Comparison of ENCODE assay signal across 1 fruit fly cellular context in genomic region chr2L:3539996-3540395, dm6.
TF ChIP-seq lines count a peak whose summit lies in the region.

No protein-coding gene starts in this region.

TF ChIP-seq in whole organism, embryonic, 481 proteins besides CTCF, POLR2A, EP300 and RAD21 (continued from another document):
- peak; percentile 62; the same call in 1 of the 2 replicates for TF ChIP-seq bowl (GFP tag; IDR thresholded peaks at IDR 0.05; lab: Robert Waterston, UW)
- 0 out of 3 replicates have a peak, but pooled peaks have one; percentile 23 for TF ChIP-seq otp (GFP tag; IDR thresholded peaks at IDR 0.05; lab: Robert Waterston, UW)
- no peak for TF ChIP-seq CG13424 (tag; optimal IDR thresholded peaks at IDR 0.05; lab: Kevin White, UChicago)
- TF ChIP-seq CG12104 (GFP tag; optimal IDR thresholded peaks at IDR 0.05; lab: Kevin White, UChicago): no peak
- no peak for TF ChIP-seq sc (optimal IDR thresholded peaks at IDR 0.05; lab: Kevin White, UChicago)
- TF ChIP-seq sc (GFP tag; optimal IDR thresholded peaks at IDR 0.05; lab: Kevin White, UChicago): no peak
- TF ChIP-seq oc (tag; optimal IDR thresholded peaks at IDR 0.05; lab: Kevin White, UChicago): peak; percentile 16
- TF ChIP-seq Spps (tag; optimal IDR thresholded peaks at IDR 0.05; lab: Kevin White, UChicago): no peak
- TF ChIP-seq CG11696 (GFP tag; IDR thresholded peaks at IDR 0.05; lab: Robert Waterston, UW): no peak
- TF ChIP-seq Opbp (GFP tag; IDR thresholded peaks at IDR 0.05; lab: Robert Waterston, UW; ENCODE audit: partially characterized antibody): peak; percentile 38; the same call in 1 of the 3 replicates
- TF ChIP-seq BtbVII (GFP tag; optimal IDR thresholded peaks at IDR 0.05; lab: Kevin White, UChicago): no peak
- TF ChIP-seq Abd-B (GFP tag; optimal IDR thresholded peaks at IDR 0.05; lab: Kevin White, UChicago): no peak
- no peak for TF ChIP-seq CG12155 (GFP tag; optimal IDR thresholded peaks at IDR 0.05; lab: Kevin White, UChicago)
- no peak for TF ChIP-seq CG8944 (GFP tag; optimal IDR thresholded peaks at IDR 0.05; lab: Kevin White, UChicago)
- no peak for TF ChIP-seq br (optimal IDR thresholded peaks at IDR 0.05; lab: Kevin White, UChicago)
- peak; percentile 81 for TF ChIP-seq CG8478 (optimal IDR thresholded peaks at IDR 0.05; lab: Kevin White, UChicago)
- TF ChIP-seq Med (GFP tag; lab: Kevin White, UChicago): peak; percentile 36
- TF ChIP-seq Jarid2 (GFP tag; optimal IDR thresholded peaks at IDR 0.05; lab: Kevin White, UChicago): peak; percentile 36
- peak; percentile 27; the same call in 1 of the 2 replicates for TF ChIP-seq Bgb (GFP tag; IDR thresholded peaks at IDR 0.05; lab: Robert Waterston, UW; ENCODE audit: partially characterized antibody)
- no peak for TF ChIP-seq CG18764 (GFP tag; optimal IDR thresholded peaks at IDR 0.05; lab: Kevin White, UChicago)
- peak; percentile 42 for TF ChIP-seq CoRest (tag; optimal IDR thresholded peaks at IDR 0.05; lab: Kevin White, UChicago)
- TF ChIP-seq Tbp (GFP tag; optimal IDR thresholded peaks at IDR 0.05; lab: Kevin White, UChicago): no peak
- no peak for TF ChIP-seq CG3847 (GFP tag; IDR thresholded peaks at IDR 0.05; lab: Robert Waterston, UW)
- no peak for TF ChIP-seq CG2889 (GFP tag; IDR thresholded peaks at IDR 0.05; lab: Robert Waterston, UW)
- TF ChIP-seq lov (optimal IDR thresholded peaks at IDR 0.05; lab: Kevin White, UChicago): peak; percentile 4
- TF ChIP-seq lov (GFP tag; IDR thresholded peaks at IDR 0.05; lab: Robert Waterston, UW): no peak
- no peak for TF ChIP-seq Dad (GFP tag; optimal IDR thresholded peaks at IDR 0.05; lab: Kevin White, UChicago)
- peak; percentile 87 for TF ChIP-seq Nf-YA (GFP tag; IDR thresholded peaks at IDR 0.05; lab: Robert Waterston, UW)
- no peak for TF ChIP-seq Hr51 (GFP tag; optimal IDR thresholded peaks at IDR 0.05; lab: Kevin White, UChicago)
